Worm (Caenorhabditis elegans) whole organism, young adult: ENCODE results near the gene clec-119.

ENCODE experiments used
- K11D2.4 ChIP-seq: fragments of 200-800 bp; sonication (Bioruptor generic); IDR thresholded peaks from 2 replicates; pipeline ENCODE4 v1.3.6; 2022; ENCODE audit warnings: missing genetic modification reagents, missing genetic modification characterization, missing compliant biosample characterization
- K12H6.12 ChIP-seq: fragments of 200-800 bp; sonication (Bioruptor generic); optimal IDR thresholded peaks from 2 replicates; lab custom pipeline; 2018; ENCODE audit warnings: mild to moderate bottlenecking, missing genetic modification characterization, missing compliant biosample characterization
- Y95B8A.8 ChIP-seq: fragments of 200-800 bp; sonication (Bioruptor generic); IDR thresholded peaks from 2 replicates; pipeline ENCODE4 v1.3.6; 2022; ENCODE audit warnings: missing genetic modification reagents, missing genetic modification characterization, missing compliant biosample characterization
- ZK185.1 ChIP-seq: sonication (generic microtip); optimal IDR thresholded peaks from 2 replicates; lab custom pipeline; 2016; ENCODE audit warnings: mild to moderate bottlenecking, missing genetic modification characterization, missing compliant biosample characterization; ENCODE audit not compliant: poor library complexity, severe bottlenecking
- aptf-2 ChIP-seq: fragments of 200-800 bp; sonication (Bioruptor generic); conservative IDR thresholded peaks from 2 replicates; pipeline ENCODE4 v1.3.6; 2022; ENCODE audit warnings: missing genetic modification reagents, missing genetic modification characterization, missing compliant biosample characterization
- aptf-3 ChIP-seq: fragments of 200-800 bp; sonication (Bioruptor generic); IDR thresholded peaks from 2 replicates; pipeline ENCODE4 v1.3.6; 2022; ENCODE audit warnings: missing genetic modification characterization, missing compliant biosample characterization
- attf-3 ChIP-seq: fragments of 200-800 bp; sonication (Bioruptor generic); conservative IDR thresholded peaks from 2 replicates; pipeline ENCODE4 v1.3.6; 2022; ENCODE audit warnings: missing genetic modification reagents, missing genetic modification characterization, missing compliant biosample characterization
- attf-6 ChIP-seq: fragments of 200-800 bp; sonication (Bioruptor generic); IDR thresholded peaks from 2 replicates; pipeline ENCODE4 v1.3.6; 2022; ENCODE audit warnings: missing genetic modification reagents, missing genetic modification characterization, missing compliant biosample characterization
- bed-2 ChIP-seq: fragments of 200-800 bp; sonication (Bioruptor generic); IDR thresholded peaks from 2 replicates; pipeline ENCODE4 v1.3.6; 2022; ENCODE audit warnings: missing genetic modification reagents, missing genetic modification characterization, missing compliant biosample characterization
- chd-7 ChIP-seq: sonication (generic microtip); optimal IDR thresholded peaks from 2 replicates; lab custom pipeline; 2016; ENCODE audit warnings: mild to moderate bottlenecking, missing genetic modification characterization, moderate library complexity, missing compliant biosample characterization
- ekl-4 ChIP-seq: fragments of 200-800 bp; sonication (Bioruptor generic); IDR thresholded peaks from 2 replicates; pipeline ENCODE4 v1.3.6; 2022; ENCODE audit warnings: missing genetic modification reagents, missing genetic modification characterization, missing compliant biosample characterization
- ets-4 ChIP-seq: fragments of 200-800 bp; sonication (Bioruptor generic); optimal IDR thresholded peaks from 2 replicates; lab custom pipeline; 2018; ENCODE audit warnings: mild to moderate bottlenecking, missing genetic modification characterization, missing compliant biosample characterization
- him-1 ChIP-seq: sonication (generic microtip); optimal IDR thresholded peaks from 2 replicates; lab custom pipeline; 2016; ENCODE audit warnings: missing genotype, missing genetic modification reagents, missing genetic modification characterization, missing compliant biosample characterization
- hmg-1.2 ChIP-seq: fragments of 200-800 bp; sonication (Bioruptor generic); IDR thresholded peaks from 2 replicates; pipeline ENCODE4 v1.3.6; 2022; ENCODE audit warnings: missing genetic modification reagents, missing genetic modification characterization, missing compliant biosample characterization
- hmg-20 ChIP-seq: fragments of 200-800 bp; sonication (Bioruptor generic); IDR thresholded peaks from 2 replicates; pipeline ENCODE4 v1.3.6; 2022; ENCODE audit warnings: missing genetic modification reagents, missing genetic modification characterization, missing compliant biosample characterization
- lag-1 ChIP-seq: fragments of 200-800 bp; sonication (Bioruptor generic); IDR thresholded peaks from 2 replicates; pipeline ENCODE4 v1.3.6; 2022; ENCODE audit warnings: missing genetic modification reagents, missing genetic modification characterization, missing compliant biosample characterization
- lin-26 ChIP-seq: fragments of 200-800 bp; sonication (Bioruptor generic); IDR thresholded peaks from 2 replicates; pipeline ENCODE4 v1.3.6; 2022; ENCODE audit warnings: missing genetic modification reagents, missing genetic modification characterization, missing compliant biosample characterization
- nhr-80 ChIP-seq: sonication (generic microtip); optimal IDR thresholded peaks from 2 replicates; lab custom pipeline; 2016; ENCODE audit warnings: missing genetic modification characterization, missing compliant biosample characterization
- pbrm-1 ChIP-seq: fragments of 200-800 bp; sonication (Bioruptor generic); IDR thresholded peaks from 2 replicates; pipeline ENCODE4 v1.3.6; 2022; ENCODE audit warnings: missing genetic modification reagents, missing genetic modification characterization, missing compliant biosample characterization
- snpc-1.1 ChIP-seq: sonication (generic microtip); optimal IDR thresholded peaks from 2 replicates; lab custom pipeline; 2017; ENCODE audit warnings: missing genetic modification characterization, mild to moderate bottlenecking, missing compliant biosample characterization, antibody characterized with exemption, moderate library complexity, missing genotype, missing genetic modification reagents; ENCODE audit not compliant: insufficient read depth
- snpc-3.4 ChIP-seq: sonication (generic microtip); optimal IDR thresholded peaks from 2 replicates; lab custom pipeline; 2017; ENCODE audit warnings: missing genetic modification characterization, mild to moderate bottlenecking, missing compliant biosample characterization, antibody characterized with exemption, moderate library complexity, missing genotype, missing genetic modification reagents
- somi-1 ChIP-seq: fragments of 200-800 bp; sonication (Bioruptor generic); optimal IDR thresholded peaks from 2 replicates; lab custom pipeline; 2018; ENCODE audit warnings: mild to moderate bottlenecking, missing genetic modification characterization, missing compliant biosample characterization
- tbp1 ChIP-seq: fragments of 200-800 bp; sonication (Bioruptor generic); optimal IDR thresholded peaks from 2 replicates; lab custom pipeline; 2018; ENCODE audit warnings: mild to moderate bottlenecking, missing genetic modification characterization, missing compliant biosample characterization
- zfh-2 ChIP-seq: fragments of 200-800 bp; sonication (Bioruptor generic); conservative IDR thresholded peaks from 2 replicates; pipeline ENCODE4 v1.3.6; 2022; ENCODE audit warnings: missing genetic modification reagents, missing genetic modification characterization, missing compliant biosample characterization
- ztf-22 ChIP-seq: fragments of 200-800 bp; sonication (Bioruptor generic); optimal IDR thresholded peaks from 2 replicates; lab custom pipeline; 2018; ENCODE audit warnings: mild to moderate bottlenecking, missing genetic modification characterization, moderate library complexity, missing compliant biosample characterization
- ztf-25 ChIP-seq: fragments of 200-800 bp; sonication (Bioruptor generic); IDR thresholded peaks from 2 replicates; pipeline ENCODE4 v1.3.6; 2022; ENCODE audit warnings: missing genetic modification reagents, missing genetic modification characterization, missing compliant biosample characterization
- ztf-3 ChIP-seq: fragments of 200-800 bp; sonication (Bioruptor generic); optimal IDR thresholded peaks from 2 replicates; lab custom pipeline; 2018; ENCODE audit warnings: mild to moderate bottlenecking, missing genetic modification characterization, missing compliant biosample characterization

Gene clec-119

DNA sequence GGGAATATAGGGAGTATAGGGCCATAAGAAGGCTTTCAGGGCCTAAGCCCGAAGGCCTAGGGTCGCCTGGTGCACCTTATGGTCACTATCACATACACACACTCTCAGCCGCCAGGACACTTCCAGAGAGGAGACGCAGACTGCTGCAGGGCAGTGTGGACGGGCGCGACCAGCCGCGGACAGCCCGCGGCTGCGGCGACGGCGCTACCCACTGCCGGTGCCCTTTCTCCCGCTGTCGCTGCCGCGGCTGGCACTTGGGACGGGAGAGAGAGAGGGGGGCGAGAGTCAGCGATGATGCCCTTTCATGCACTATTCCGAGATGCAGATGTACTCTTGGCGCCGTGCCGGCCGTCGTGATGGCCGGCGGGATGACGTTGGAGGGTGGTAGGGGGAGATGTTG lies 17.9 kb upstream of the clec-119 start (continued):
- no peak for TF ChIP-seq snpc-1.1

- TF ChIP-seq hmg-1.2 (GFP tag; lab: Robert Waterston, UW) (peak; percentile 52; the same call in 1 of the 2 replicates), pbrm-1 (GFP tag; lab: Robert Waterston, UW) (0 out of 2 replicates have a peak, but pooled peaks have one; percentile 23), lin-26 (GFP tag; lab: Robert Waterston, UW) (no peak), ZK185.1 (tag; lab: Kevin White, UChicago) (no peak), hmg-20 (GFP tag; lab: Robert Waterston, UW) (no peak), ztf-25 (no peak), him-1 (no peak), nhr-80 (peak; percentile 4), zfh-2 (GFP tag; lab: Robert Waterston, UW) (peak; percentile 78)
Observed at ce11 chrII:1239433-1240020, 16.2 kb upstream of the clec-119 start.

DNA sequence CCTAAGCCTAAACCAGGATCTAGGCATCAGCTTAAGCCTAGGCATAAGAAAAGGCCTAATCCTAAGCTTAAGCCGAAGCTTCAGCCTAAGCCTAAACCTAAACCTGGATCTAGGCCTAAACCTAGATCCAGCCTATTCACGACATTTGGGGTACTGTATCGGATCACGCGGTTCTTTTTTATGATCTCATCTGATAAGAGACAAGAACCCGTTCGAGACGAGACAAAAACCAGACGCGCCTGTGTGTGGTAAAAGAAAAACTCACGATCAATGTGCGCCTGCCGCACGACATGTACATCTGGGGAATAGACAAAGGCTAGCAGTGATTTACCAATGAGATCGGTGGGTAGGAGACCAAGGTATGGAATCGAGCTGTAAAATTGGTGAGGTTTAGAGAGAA lies 15.3 kb upstream of the clec-119 start:
- no peak for TF ChIP-seq chd-7 (tag; lab: Kevin White, UChicago)
- TF ChIP-seq ets-4 (GFP tag; lab: Kevin White, UChicago): no peak
- TF ChIP-seq attf-6 (GFP tag; lab: Robert Waterston, UW): no peak
- TF ChIP-seq ztf-3 (GFP tag; lab: Kevin White, UChicago): no peak
- no peak for TF ChIP-seq attf-3 (GFP tag; lab: Robert Waterston, UW)
- TF ChIP-seq hmg-1.2 (GFP tag; lab: Robert Waterston, UW): no peak
- TF ChIP-seq bed-2 (GFP tag; lab: Robert Waterston, UW): no peak
- no peak for TF ChIP-seq Y95B8A.8 (GFP tag; lab: Robert Waterston, UW)
- no peak for TF ChIP-seq K11D2.4 (GFP tag; lab: Robert Waterston, UW)
- TF ChIP-seq ztf-22: no peak

ce11 chrII:1241176-1241730 lies 14.5 kb upstream of the clec-119 start:
- TF ChIP-seq somi-1 (GFP tag; lab: Kevin White, UChicago): no peak
- TF ChIP-seq zfh-2 (GFP tag; lab: Robert Waterston, UW): peak; percentile 52; the same call in 1 of the 2 replicates
- TF ChIP-seq ekl-4 (GFP tag; lab: Robert Waterston, UW): no peak

- TF ChIP-seq snpc-3.4 (tag; lab: Kevin White, UChicago) (no peak), lag-1 (GFP tag; lab: Robert Waterston, UW) (no peak), aptf-3 (GFP tag; lab: Robert Waterston, UW) (no peak), K12H6.12 (tag; lab: Kevin White, UChicago) (peak; percentile 14), zfh-2 (GFP tag; lab: Robert Waterston, UW) (peak; percentile 54), aptf-2 (0 out of 2 replicates have a peak, but pooled peaks have one; percentile 34), hmg-1.2 (GFP tag; lab: Robert Waterston, UW) (peak; percentile 91)
Observed at ce11 chrII:1242475-1242874, 13.3 kb upstream of the clec-119 start.

ce11 chrII:1244420-1244959 lies 11.2 kb upstream of the clec-119 start:
- 0 out of 2 replicates have a peak, but pooled peaks have one; percentile 35 for TF ChIP-seq zfh-2 (GFP tag; lab: Robert Waterston, UW)
- TF ChIP-seq tbp1: no peak
